Fruit fly (Drosophila melanogaster): ENCODE data around the gene CG43231.

dm6 chr2L:17745472-17745871 is 41.0 kb downstream of the CG43231 start:
- no peak for TF ChIP-seq CG8478 (optimal IDR thresholded peaks at IDR 0.05)
- TF ChIP-seq CTCF (optimal IDR thresholded peaks at IDR 0.05) = no peak
